Worm (Caenorhabditis elegans): ENCODE measurements around the gene ndus-8.

Gene ndus-8

ce11 chrIII:7246389-7246788, 12.4 kb upstream of the ndus-8 start:
- TF ChIP-seq hlh-30 (tag; optimal IDR thresholded peaks at IDR 0.05; ENCODE audit: insufficient read depth): no peak
- TF ChIP-seq K09A11.1 (tag; optimal IDR thresholded peaks at IDR 0.05; ENCODE audit: insufficient read depth): no peak
- TF ChIP-seq unc-42 (tag; optimal IDR thresholded peaks at IDR 0.05): no peak
- no peak for TF ChIP-seq ceh-18 (tag; optimal IDR thresholded peaks at IDR 0.05)
- no peak for TF ChIP-seq ama-1 (optimal IDR thresholded peaks at IDR 0.05)

DNA sequence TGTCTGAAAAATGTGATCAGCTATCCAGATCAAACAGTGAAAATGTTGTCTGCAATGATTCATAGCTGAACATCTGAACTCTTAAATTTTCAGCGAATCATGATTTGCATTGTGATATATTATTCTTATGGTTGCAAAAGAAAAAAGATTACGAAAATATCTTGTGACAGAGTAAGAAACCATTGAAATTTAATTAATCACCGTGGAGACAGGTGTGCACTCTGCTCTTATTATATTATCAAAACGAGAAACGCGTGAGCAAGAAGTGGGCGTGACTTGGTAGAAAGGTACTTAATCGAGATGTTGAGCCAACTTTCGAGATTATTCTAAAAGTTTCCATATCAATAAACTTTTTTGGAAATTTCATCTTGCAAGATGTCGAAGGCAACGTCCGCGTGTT, 9.0 kb upstream of the ndus-8 start, which contains the start of gene osm-10:
Gene osm-10 (plus strand): TSS at position 293 of the 400 bp plus-strand sequence.
- TF ChIP-seq ceh-22 (tag; optimal IDR thresholded peaks at IDR 0.05) (no peak), hlh-8 (tag; optimal IDR thresholded peaks at IDR 0.05) (no peak), pha-2 (tag; optimal IDR thresholded peaks at IDR 0.05) (no peak), fkh-10 (GFP tag; optimal IDR thresholded peaks at IDR 0.05) (no peak), elt-2 (tag; optimal IDR thresholded peaks at IDR 0.05) (no peak), ceh-9 (tag; optimal IDR thresholded peaks at IDR 0.05) (no peak), lim-6 (tag; optimal IDR thresholded peaks at IDR 0.05) (no peak), K09A11.1 (tag; optimal IDR thresholded peaks at IDR 0.05; ENCODE audit: insufficient read depth) (no peak), pros-1 (tag; optimal IDR thresholded peaks at IDR 0.05) (no peak), madf-2 (tag; optimal IDR thresholded peaks at IDR 0.05) (no peak), zip-5 (tag; optimal IDR thresholded peaks at IDR 0.05) (no peak), syd-9 (tag; optimal IDR thresholded peaks at IDR 0.05) (no peak), mec-3 (tag; optimal IDR thresholded peaks at IDR 0.05; ENCODE audit: borderline replicate concordance) (no peak), unc-86 (tag; optimal IDR thresholded peaks at IDR 0.05) (no peak)

DNA sequence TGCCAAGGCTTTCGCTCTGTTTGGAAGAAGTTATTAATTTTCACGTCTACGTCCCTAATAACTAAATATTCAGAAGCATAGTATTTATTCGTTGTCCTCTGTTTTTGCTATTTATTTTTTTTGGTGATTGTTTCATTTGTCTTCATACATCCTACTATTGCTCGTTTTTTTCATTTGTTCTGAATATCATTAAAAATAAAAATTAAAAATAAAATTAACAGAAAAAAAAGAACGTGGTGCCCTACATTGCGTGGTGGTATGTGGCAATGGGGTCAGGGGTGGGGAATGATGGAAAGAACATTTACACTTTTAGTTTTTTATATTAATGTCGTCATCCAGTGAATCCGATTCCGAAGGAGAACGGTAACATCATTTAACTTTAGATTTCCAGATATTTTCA, 7.1 kb upstream of the ndus-8 start, which contains the start of gene ztf-31:
Gene ztf-31 (plus strand): TSS at position 301 of the 400 bp plus-strand sequence.
- no peak for TF ChIP-seq ztf-16 (tag; optimal IDR thresholded peaks at IDR 0.05)
- TF ChIP-seq che-1 (tag; optimal IDR thresholded peaks at IDR 0.05): no peak
- TF ChIP-seq lin-11 (tag; optimal IDR thresholded peaks at IDR 0.05): no peak
- no peak for TF ChIP-seq pqm-1 (tag; optimal IDR thresholded peaks at IDR 0.05)
- TF ChIP-seq ceh-18 (tag; optimal IDR thresholded peaks at IDR 0.05): no peak
- TF ChIP-seq odd-2 (tag; optimal IDR thresholded peaks at IDR 0.05): no peak
- no peak for TF ChIP-seq ceh-45 (GFP tag; IDR thresholded peaks at IDR 0.05)
- no peak for TF ChIP-seq hlh-30 (tag; optimal IDR thresholded peaks at IDR 0.05; ENCODE audit: insufficient read depth)
- TF ChIP-seq ceh-2 (tag; optimal IDR thresholded peaks at IDR 0.05): no peak
- TF ChIP-seq ceh-22 (tag; optimal IDR thresholded peaks at IDR 0.05): no peak
- no peak for TF ChIP-seq ceh-19 (GFP tag; optimal IDR thresholded peaks at IDR 0.05)
- TF ChIP-seq mec-3 (tag; optimal IDR thresholded peaks at IDR 0.05; ENCODE audit: borderline replicate concordance): no peak
- TF ChIP-seq ceh-9 (tag; optimal IDR thresholded peaks at IDR 0.05): no peak
- TF ChIP-seq C38D4.7 (GFP tag; optimal IDR thresholded peaks at IDR 0.05): no peak
- no peak for TF ChIP-seq Y22D7AL.16 (tag; optimal IDR thresholded peaks at IDR 0.05)
- TF ChIP-seq ttx-3 (tag; optimal IDR thresholded peaks at IDR 0.05): no peak
- no peak for TF ChIP-seq ceh-31 (tag; optimal IDR thresholded peaks at IDR 0.05)
- no peak for TF ChIP-seq pha-2 (tag; optimal IDR thresholded peaks at IDR 0.05)
- TF ChIP-seq unc-42 (tag; optimal IDR thresholded peaks at IDR 0.05): no peak
- no peak for TF ChIP-seq fkh-10 (GFP tag; optimal IDR thresholded peaks at IDR 0.05)

- no peak for TF ChIP-seq pat-9 (tag; optimal IDR thresholded peaks at IDR 0.05)
- no peak for TF ChIP-seq ceh-24 (tag; optimal IDR thresholded peaks at IDR 0.05)
- no peak for TF ChIP-seq ztf-16 (tag; optimal IDR thresholded peaks at IDR 0.05)
- TF ChIP-seq ceh-6 (GFP tag; optimal IDR thresholded peaks at IDR 0.05): no peak
- no peak for TF ChIP-seq ttx-3 (tag; optimal IDR thresholded peaks at IDR 0.05)
- TF ChIP-seq hlh-15 (tag; optimal IDR thresholded peaks at IDR 0.05): no peak
- TF ChIP-seq ceh-48 (tag; optimal IDR thresholded peaks at IDR 0.05): no peak
Measured at ce11 chrIII:7239416-7239815, 5.4 kb upstream of the ndus-8 start.

ce11 chrIII:7238727-7239126, 4.7 kb upstream of the ndus-8 start, which contains the start of gene pars-1:
TSS of gene pars-1 (plus strand) at chrIII:7239027.
- TF ChIP-seq nhr-11 (tag; optimal IDR thresholded peaks at IDR 0.05) (no peak), rnt-1 (tag; optimal IDR thresholded peaks at IDR 0.05) (no peak), fkh-6 (tag; optimal IDR thresholded peaks at IDR 0.05) (no peak), ceh-2 (tag; optimal IDR thresholded peaks at IDR 0.05) (no peak), pha-4 (tag; optimal IDR thresholded peaks at IDR 0.05) (no peak), ceh-45 (GFP tag; IDR thresholded peaks at IDR 0.05) (no peak), hlh-6 (tag; optimal IDR thresholded peaks at IDR 0.05) (no peak), ceh-18 (tag; optimal IDR thresholded peaks at IDR 0.05) (no peak), ceh-14 (tag; optimal IDR thresholded peaks at IDR 0.05) (no peak), T23F11.4 (GFP tag; optimal IDR thresholded peaks at IDR 0.05) (no peak), nhr-232 (tag; optimal IDR thresholded peaks at IDR 0.05) (no peak), tbx-2 (tag; optimal IDR thresholded peaks at IDR 0.05) (no peak), K09A11.1 (tag; optimal IDR thresholded peaks at IDR 0.05; ENCODE audit: insufficient read depth) (no peak), ttx-3 (tag; optimal IDR thresholded peaks at IDR 0.05) (no peak), ceh-22 (tag; optimal IDR thresholded peaks at IDR 0.05) (no peak), hlh-30 (tag; optimal IDR thresholded peaks at IDR 0.05; ENCODE audit: insufficient read depth) (no peak), F13H6.1 (tag; optimal IDR thresholded peaks at IDR 0.05) (no peak)

All from whole organism, late embryonic.